Fruit fly (Drosophila melanogaster) whole organism, embryonic: ENCODE measurements around the gene EAChm.
A peak's percentile ranks its signal among the peaks of the same experiment; 100 is the strongest.

Source experiments
- Abd-B ChIP-seq: fragments of 200-800 bp; sonication (Bioruptor generic); optimal IDR thresholded peaks from 2 replicates; lab custom pipeline; 2018; ENCODE audit warnings: missing biosample characterization, mild to moderate bottlenecking, missing genetic modification characterization, moderate library complexity
- Atf3 ChIP-seq: fragments of 200-800 bp; sonication (Bioruptor generic); optimal IDR thresholded peaks from 3 replicates; lab custom pipeline; 2016; ENCODE audit warnings: missing biosample characterization, missing genetic modification characterization
- B-H2 ChIP-seq: fragments of 200-800 bp; sonication (Bioruptor generic); optimal IDR thresholded peaks from 2 replicates; lab custom pipeline; 2018; ENCODE audit warnings: missing biosample characterization, mild to moderate bottlenecking, missing genetic modification characterization
- Blimp-1 ChIP-seq: fragments of 200-800 bp; sonication (Bioruptor generic); optimal IDR thresholded peaks from 3 replicates; lab custom pipeline; 2018; ENCODE audit warnings: missing biosample characterization, missing genetic modification characterization, mild to moderate bottlenecking, moderate library complexity, missing genetic modification reagents
- CG11560 ChIP-seq: fragments of 200-800 bp; sonication (Bioruptor generic); IDR thresholded peaks from 3 replicates; pipeline ENCODE4 v1.3.6; 2022; ENCODE audit warnings: missing biosample characterization, missing genetic modification characterization
- CG12744 ChIP-seq: fragments of 200-800 bp; sonication (Bioruptor generic); optimal IDR thresholded peaks from 2 replicates; lab custom pipeline; 2016; ENCODE audit warnings: missing biosample characterization, missing genetic modification characterization
- CG13775 ChIP-seq: fragments of 200-800 bp; sonication (Bioruptor generic); optimal IDR thresholded peaks from 3 replicates; lab custom pipeline; 2017; ENCODE audit warnings: missing biosample characterization, mild to moderate bottlenecking, missing genetic modification characterization
- CG15073 ChIP-seq: fragments of 200-800 bp; sonication (Bioruptor generic); optimal IDR thresholded peaks from 2 replicates; lab custom pipeline; 2016; ENCODE audit warnings: missing biosample characterization, missing genetic modification characterization
- CG1529 ChIP-seq: fragments of 200-800 bp; sonication (Bioruptor generic); optimal IDR thresholded peaks from 3 replicates; lab custom pipeline; 2018; ENCODE audit warnings: missing biosample characterization, missing genetic modification characterization
- CG18011 ChIP-seq: fragments of 200-800 bp; sonication (Bioruptor generic); optimal IDR thresholded peaks from 2 replicates; lab custom pipeline; 2017; ENCODE audit warnings: missing biosample characterization, missing genetic modification characterization, mild to moderate bottlenecking, moderate library complexity, missing genotype
- CG18476 ChIP-seq: fragments of 200-800 bp; sonication (Bioruptor generic); optimal IDR thresholded peaks from 2 replicates; lab custom pipeline; 2016; ENCODE audit warnings: missing biosample characterization, mild to moderate bottlenecking, missing genetic modification characterization
- CG4404 ChIP-seq: fragments of 200-800 bp; sonication (Bioruptor generic); IDR thresholded peaks from 2 replicates; pipeline ENCODE4 v1.3.6; 2022; ENCODE audit warnings: missing biosample characterization, missing genetic modification characterization
- CG4707 ChIP-seq: fragments of 200-800 bp; sonication (Bioruptor generic); optimal IDR thresholded peaks from 2 replicates; lab custom pipeline; 2018; ENCODE audit warnings: missing biosample characterization, mild to moderate bottlenecking, missing genetic modification characterization, moderate library complexity
- CG6854 ChIP-seq: fragments of 200-800 bp; sonication (Bioruptor generic); optimal IDR thresholded peaks from 3 replicates; lab custom pipeline; 2017; ENCODE audit warnings: missing biosample characterization, mild to moderate bottlenecking, missing genetic modification characterization
- CG7987 ChIP-seq: fragments of 200-800 bp; sonication (Bioruptor generic); optimal IDR thresholded peaks from 2 replicates; lab custom pipeline; 2018; ENCODE audit warnings: missing biosample characterization, mild to moderate bottlenecking, missing genetic modification characterization, moderate library complexity
- CG8359 ChIP-seq: fragments of 200-800 bp; sonication (Bioruptor generic); optimal IDR thresholded peaks from 2 replicates; lab custom pipeline; 2017; ENCODE audit warnings: missing biosample characterization, mild to moderate bottlenecking, missing genetic modification characterization, borderline replicate concordance
- CHES-1-like ChIP-seq: fragments of 200-800 bp; sonication (Bioruptor generic); optimal IDR thresholded peaks from 2 replicates; lab custom pipeline; 2016; ENCODE audit warnings: missing biosample characterization, missing genetic modification characterization
- D19B ChIP-seq: fragments of 200-800 bp; sonication (Bioruptor generic); optimal IDR thresholded peaks from 2 replicates; lab custom pipeline; 2017; ENCODE audit warnings: missing biosample characterization, mild to moderate bottlenecking, missing genetic modification characterization
- Hmr ChIP-seq: fragments of 200-800 bp; sonication (Bioruptor generic); optimal IDR thresholded peaks from 3 replicates; lab custom pipeline; 2017; ENCODE audit warnings: mild to moderate bottlenecking, missing biosample characterization, missing genetic modification reagents, missing genetic modification characterization
- Neu2 ChIP-seq: fragments of 200-800 bp; sonication (Bioruptor generic); optimal IDR thresholded peaks from 3 replicates; lab custom pipeline; 2016; ENCODE audit warnings: missing biosample characterization, missing genetic modification characterization, borderline replicate concordance
- Oaz ChIP-seq: fragments of 200-800 bp; sonication (Bioruptor generic); IDR thresholded peaks from 2 replicates; pipeline ENCODE4 v1.3.6; 2022; ENCODE audit warnings: missing biosample characterization, missing genetic modification characterization
- Optix ChIP-seq: fragments of 200-800 bp; sonication (Bioruptor generic); IDR thresholded peaks from 3 replicates; pipeline ENCODE4 v1.3.6; 2022; ENCODE audit warnings: missing biosample characterization, missing genetic modification characterization
- Pdp1 ChIP-seq, 2 experiments: fragments of 200-800 bp; sonication (Bioruptor generic); optimal IDR thresholded peaks; 3 replicates each; lab custom pipeline; 2016; ENCODE audit warnings: missing biosample characterization in 2 of 2, missing genetic modification characterization in 2 of 2, mild to moderate bottlenecking in 1 of 2, moderate library complexity in 1 of 2
- Sin3A ChIP-seq: fragments of >200 bp; optimal IDR thresholded peaks from 2 replicates; lab custom pipeline; 2018
- Sox100B ChIP-seq: fragments of 200-800 bp; sonication (Bioruptor generic); optimal IDR thresholded peaks from 3 replicates; lab custom pipeline; 2018; ENCODE audit warnings: missing biosample characterization, mild to moderate bottlenecking, missing genetic modification characterization
- TFAM ChIP-seq: fragments of 200-800 bp; sonication (Bioruptor generic); optimal IDR thresholded peaks from 2 replicates; lab custom pipeline; 2017; ENCODE audit warnings: missing biosample characterization, missing genetic modification characterization, inconsistent platforms
- YL-1 ChIP-seq: fragments of 200-800 bp; sonication (Bioruptor generic); optimal IDR thresholded peaks from 3 replicates; lab custom pipeline; 2017; ENCODE audit warnings: missing biosample characterization, mild to moderate bottlenecking, missing genetic modification characterization
- abd-A ChIP-seq: fragments of 200-800 bp; sonication (Bioruptor generic); optimal IDR thresholded peaks from 3 replicates; lab custom pipeline; 2019; ENCODE audit warnings: missing biosample characterization, mild to moderate bottlenecking, missing genetic modification characterization, moderate library complexity
- bbx ChIP-seq: fragments of 200-800 bp; sonication (Bioruptor generic); IDR thresholded peaks from 2 replicates; pipeline ENCODE4 v1.3.6; 2022; ENCODE audit warnings: missing biosample characterization, missing genetic modification characterization; ENCODE audit not compliant: partially characterized antibody
- dimm ChIP-seq: fragments of 200-800 bp; sonication (Bioruptor generic); IDR thresholded peaks from 2 replicates; pipeline ENCODE4 v1.3.6; 2022; ENCODE audit warnings: missing biosample characterization, missing genetic modification characterization
- dmrt99B ChIP-seq: fragments of 200-800 bp; sonication (Bioruptor generic); optimal IDR thresholded peaks from 2 replicates; lab custom pipeline; 2018; ENCODE audit warnings: missing biosample characterization, mild to moderate bottlenecking, missing genetic modification characterization, moderate library complexity
- esg ChIP-seq: fragments of 200-800 bp; sonication (Bioruptor generic); conservative IDR thresholded peaks from 2 replicates; pipeline ENCODE4 v1.3.6; 2022; ENCODE audit warnings: missing biosample characterization, missing genetic modification characterization
- eve ChIP-seq, 2 experiments: fragments of >200 bp; optimal IDR thresholded peaks; 2 replicates each; lab custom pipeline; 2017; ENCODE audit warnings: missing biosample characterization in 2 of 2, missing genetic modification characterization in 2 of 2
- fd96Cb ChIP-seq: fragments of 200-800 bp; sonication (Bioruptor generic); optimal IDR thresholded peaks from 2 replicates; lab custom pipeline; 2018; ENCODE audit warnings: missing biosample characterization, mild to moderate bottlenecking, missing genetic modification characterization, moderate library complexity
- grn ChIP-seq: fragments of 200-800 bp; sonication (Bioruptor generic); optimal IDR thresholded peaks from 3 replicates; lab custom pipeline; 2017; ENCODE audit warnings: missing biosample characterization, missing genetic modification characterization
- gro ChIP-seq: fragments of 200-800 bp; sonication (Bioruptor generic); optimal IDR thresholded peaks from 2 replicates; lab custom pipeline; 2016; ENCODE audit warnings: missing biosample characterization, missing genetic modification characterization
- gsb ChIP-seq: fragments of 200-800 bp; sonication (Bioruptor generic); IDR thresholded peaks from 2 replicates; pipeline ENCODE4 v1.3.6; 2022; ENCODE audit warnings: missing biosample characterization, missing genetic modification characterization
- jumu ChIP-seq: fragments of 200-800 bp; sonication (Bioruptor generic); optimal IDR thresholded peaks from 3 replicates; lab custom pipeline; 2016; ENCODE audit warnings: missing biosample characterization, missing genetic modification characterization
- nerfin-2 ChIP-seq: fragments of 200-800 bp; sonication (Bioruptor generic); IDR thresholded peaks from 2 replicates; pipeline ENCODE4 v1.3.6; 2022; ENCODE audit warnings: missing biosample characterization, missing genetic modification characterization; ENCODE audit not compliant: partially characterized antibody
- phol ChIP-seq: fragments of 200-800 bp; sonication (Bioruptor generic); optimal IDR thresholded peaks from 3 replicates; lab custom pipeline; 2018; ENCODE audit warnings: missing biosample characterization, mild to moderate bottlenecking, missing genetic modification characterization, moderate library complexity
- repo ChIP-seq: fragments of 200-800 bp; sonication (Bioruptor generic); optimal IDR thresholded peaks from 2 replicates; lab custom pipeline; 2016; ENCODE audit warnings: missing biosample characterization, missing genetic modification characterization
- schlank ChIP-seq: fragments of 200-800 bp; sonication (Bioruptor generic); optimal IDR thresholded peaks from 2 replicates; lab custom pipeline; 2018; ENCODE audit warnings: missing biosample characterization, mild to moderate bottlenecking, missing genetic modification characterization
- slbo ChIP-seq: fragments of 200-800 bp; sonication (Bioruptor generic); IDR thresholded peaks from 2 replicates; pipeline ENCODE4 v1.3.6; 2022; ENCODE audit warnings: missing biosample characterization, missing genetic modification characterization
- sna ChIP-seq: fragments of 200-800 bp; sonication (Bioruptor generic); IDR thresholded peaks from 2 replicates; pipeline ENCODE4 v1.3.6; 2022; ENCODE audit warnings: missing biosample characterization, missing genetic modification characterization; ENCODE audit not compliant: partially characterized antibody
- stc ChIP-seq: fragments of 200-800 bp; sonication (Bioruptor generic); IDR thresholded peaks from 2 replicates; pipeline ENCODE4 v1.3.6; 2022; ENCODE audit warnings: missing biosample characterization, missing genetic modification characterization
- tll ChIP-seq, 2 experiments: fragments of 200-800 bp in 1 of 2; fragments of >200 bp in 1 of 2; sonication (Bioruptor generic) in 1 of 2; optimal IDR thresholded peaks; 2 replicates each; lab custom pipeline; 2017 to 2019; ENCODE audit warnings: missing biosample characterization in 2 of 2, missing genetic modification characterization in 2 of 2, mild to moderate bottlenecking in 1 of 2, moderate library complexity in 1 of 2
- tna ChIP-seq: fragments of 200-800 bp; sonication (Bioruptor generic); IDR thresholded peaks from 2 replicates; pipeline ENCODE4 v1.3.6; 2022; ENCODE audit warnings: missing biosample characterization, missing genetic modification characterization; ENCODE audit not compliant: partially characterized antibody
- usp ChIP-seq: fragments of >200 bp; optimal IDR thresholded peaks from 2 replicates; lab custom pipeline; 2017; ENCODE audit warnings: missing biosample characterization, missing genetic modification characterization

EAChm gene

dm6 chr3L:15011638-15012335 is 42.8 kb upstream of the EAChm start (continued):
- TF ChIP-seq CG8359 = peak; percentile 14
- peak; percentile 29; the same call in 1 of the 2 replicates for TF ChIP-seq gsb (GFP tag; lab: Robert Waterston, UW)
- peak; percentile 30 for TF ChIP-seq CG6854 (GFP tag; lab: Kevin White, UChicago)
- TF ChIP-seq nerfin-2 (GFP tag; lab: Robert Waterston, UW) = no peak
- peak; percentile 76 for TF ChIP-seq slbo
- TF ChIP-seq Oaz (GFP tag; lab: Robert Waterston, UW) = peak; percentile 37; the same call in 1 of the 2 replicates
- no peak for TF ChIP-seq Optix (GFP tag; lab: Robert Waterston, UW)
- TF ChIP-seq esg = peak; percentile 66
- peak; percentile 86 for TF ChIP-seq fd96Cb (tag; lab: Kevin White, UChicago)
- TF ChIP-seq stc = peak; percentile 57
- TF ChIP-seq Neu2 (GFP tag; lab: Kevin White, UChicago) = no peak
- no peak for TF ChIP-seq CG12744 (GFP tag; lab: Kevin White, UChicago)
- TF ChIP-seq bbx (GFP tag; lab: Robert Waterston, UW) = no peak
- no peak for TF ChIP-seq TFAM
- no peak for TF ChIP-seq usp (GFP tag; lab: Kevin White, UChicago)
- TF ChIP-seq eve (GFP tag; optimal IDR thresholded peaks at IDR 0.05; lab: Kevin White, UChicago) = peak in 1 of 2 experiments; percentile 88
- no peak for TF ChIP-seq gro
- no peak for TF ChIP-seq sna (GFP tag; lab: Robert Waterston, UW)
- TF ChIP-seq phol (tag; lab: Kevin White, UChicago) = peak; percentile 85
- TF ChIP-seq Sin3A (lab: Kevin White, UChicago) = no peak
- peak; percentile 49 to 65 for TF ChIP-seq Pdp1 (GFP tag; optimal IDR thresholded peaks at IDR 0.05; lab: Kevin White, UChicago)
- peak; percentile 87 for TF ChIP-seq Abd-B (GFP tag; lab: Kevin White, UChicago)
- no peak for TF ChIP-seq abd-A (tag; lab: Kevin White, UChicago)
- peak; percentile 62 for TF ChIP-seq Hmr (GFP tag; lab: Kevin White, UChicago)
- no peak for TF ChIP-seq CHES-1-like
- TF ChIP-seq CG1529 = peak; percentile 53
- TF ChIP-seq Sox100B (GFP tag; lab: Kevin White, UChicago) = peak; percentile 80
- TF ChIP-seq grn (GFP tag; lab: Kevin White, UChicago) = peak; percentile 12
- peak; percentile 31 for TF ChIP-seq CG7987 (GFP tag; lab: Kevin White, UChicago)
- TF ChIP-seq B-H2 = no peak
- peak; percentile 87 for TF ChIP-seq dmrt99B (tag; lab: Kevin White, UChicago)
- TF ChIP-seq Blimp-1 (GFP tag; lab: Kevin White, UChicago) = peak; percentile 85
- TF ChIP-seq schlank (tag; lab: Kevin White, UChicago) = no peak
- peak; percentile 50 for TF ChIP-seq CG4404 (GFP tag; lab: Robert Waterston, UW)
- TF ChIP-seq tna (GFP tag; lab: Robert Waterston, UW) = no peak
- TF ChIP-seq CG13775 (GFP tag; lab: Kevin White, UChicago) = peak; percentile 62
- TF ChIP-seq YL-1 (GFP tag; lab: Kevin White, UChicago) = no peak
- no peak for TF ChIP-seq dimm
- TF ChIP-seq CG11560 = 0 out of 3 replicates have a peak, but pooled peaks have one; percentile 13
- TF ChIP-seq repo (GFP tag; lab: Kevin White, UChicago) = no peak
- no peak for TF ChIP-seq tll (GFP tag; optimal IDR thresholded peaks at IDR 0.05; lab: Kevin White, UChicago)
- TF ChIP-seq CG15073 (GFP tag; lab: Kevin White, UChicago) = no peak
- TF ChIP-seq CG18011 (GFP tag; lab: Kevin White, UChicago) = peak; percentile 17
- TF ChIP-seq jumu (GFP tag; lab: Kevin White, UChicago) = peak; percentile 15
- peak; percentile 38 for TF ChIP-seq CG18476 (GFP tag; lab: Kevin White, UChicago)
- peak; percentile 49 for TF ChIP-seq CG4707 (GFP tag; lab: Kevin White, UChicago)
- peak; percentile 4 for TF ChIP-seq D19B (GFP tag; lab: Kevin White, UChicago)
- no peak for TF ChIP-seq Atf3
